Fruit fly (Drosophila melanogaster) whole organism, larva: ENCODE data around the gene CG32413.

Source experiments
- noc ChIP-seq: fragments of 200-800 bp; sonication (Bioruptor generic); optimal IDR thresholded peaks from 3 replicates; lab custom pipeline; 2019; ENCODE audit warnings: missing biosample characterization, mild to moderate bottlenecking, missing genetic modification characterization, moderate library complexity

Gene CG32413

DNA sequence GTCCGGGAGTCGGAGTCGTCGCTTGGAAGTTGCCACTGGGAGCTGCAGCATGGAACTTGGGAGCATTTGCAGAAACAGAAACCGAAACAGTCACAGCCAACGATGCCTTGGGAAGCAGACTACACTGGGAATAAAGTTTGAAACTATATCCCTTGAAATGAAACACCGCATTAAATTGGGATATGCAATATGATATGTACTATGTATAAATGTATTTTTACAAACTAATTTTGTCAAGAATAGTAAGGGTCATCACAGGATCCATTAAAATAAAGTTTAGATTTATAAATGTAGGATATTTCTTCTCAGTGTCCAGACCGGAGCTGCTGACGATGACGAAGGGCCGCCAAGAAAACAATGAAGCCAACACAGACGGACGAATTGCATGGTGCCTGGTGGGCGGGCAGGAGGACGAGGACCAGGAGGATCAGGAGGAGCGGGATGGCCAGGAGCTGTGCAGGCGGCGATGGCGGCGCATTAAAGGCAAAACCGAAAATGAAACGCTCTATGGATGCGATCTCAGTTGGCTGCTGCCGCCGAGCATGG lies 39.9 kb downstream of the CG32413 start:
- TF ChIP-seq noc (tag; lab: Kevin White, UChicago): no peak

DNA sequence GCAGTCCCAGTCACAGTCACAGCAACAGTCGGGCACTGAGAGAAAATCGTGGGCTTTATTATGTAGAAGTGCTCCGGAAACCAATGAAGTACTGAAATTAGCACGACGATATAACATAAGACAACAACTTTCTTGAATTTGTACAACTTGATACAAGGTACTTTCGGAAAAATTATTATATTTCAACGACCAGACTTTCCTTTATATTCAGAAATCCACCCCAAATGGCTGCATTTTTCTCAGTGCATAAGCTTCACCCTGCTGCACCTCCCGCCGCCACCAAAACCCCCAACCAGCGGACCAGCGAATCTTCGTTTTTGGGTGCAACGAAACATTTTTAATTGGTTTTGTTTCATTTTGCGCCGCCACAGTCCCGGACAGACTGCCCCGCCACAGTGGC lies 40.9 kb downstream of the CG32413 start:
- no peak for TF ChIP-seq noc (tag; lab: Kevin White, UChicago)

DNA sequence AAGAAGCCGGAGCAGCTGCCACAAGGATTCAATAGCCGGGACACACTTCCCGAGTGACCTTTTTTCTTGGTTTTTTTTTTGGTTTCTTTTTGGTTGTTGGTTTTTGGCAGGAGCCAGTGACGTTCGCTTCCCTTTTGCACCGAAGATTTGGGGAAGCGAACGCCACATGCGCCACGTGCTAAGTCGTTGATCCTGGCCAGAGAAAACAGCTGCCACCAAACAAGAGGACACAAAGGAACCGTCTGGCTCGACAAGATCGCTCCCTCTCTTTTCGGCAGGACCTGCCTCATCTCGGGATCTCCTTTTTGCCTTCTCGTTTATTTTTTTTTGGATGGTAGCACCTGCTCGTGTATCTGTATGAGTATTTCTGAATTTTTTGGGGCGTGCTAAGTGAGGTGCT lies 44.8 kb downstream of the CG32413 start:
- no peak for TF ChIP-seq noc (tag; lab: Kevin White, UChicago)

DNA sequence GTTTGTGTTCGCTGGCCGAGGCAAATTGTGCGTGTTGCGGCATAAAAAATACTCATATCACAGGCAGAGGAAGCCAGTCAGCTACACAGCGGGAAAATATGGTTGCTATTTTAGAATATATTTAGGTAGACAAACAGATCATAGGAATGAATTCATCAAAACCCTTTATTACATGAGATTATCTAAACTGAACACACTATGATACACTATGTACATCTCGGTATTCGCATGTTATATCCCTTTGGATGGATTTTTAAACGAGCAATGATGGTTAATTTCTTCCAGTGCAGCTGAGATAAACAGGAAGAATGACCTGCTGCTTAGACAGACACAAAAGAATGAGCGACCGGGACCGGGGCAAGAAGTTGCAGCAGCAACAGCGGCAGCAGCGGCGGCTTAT lies 46.9 kb downstream of the CG32413 start:
- no peak for TF ChIP-seq noc (tag; lab: Kevin White, UChicago)

DNA sequence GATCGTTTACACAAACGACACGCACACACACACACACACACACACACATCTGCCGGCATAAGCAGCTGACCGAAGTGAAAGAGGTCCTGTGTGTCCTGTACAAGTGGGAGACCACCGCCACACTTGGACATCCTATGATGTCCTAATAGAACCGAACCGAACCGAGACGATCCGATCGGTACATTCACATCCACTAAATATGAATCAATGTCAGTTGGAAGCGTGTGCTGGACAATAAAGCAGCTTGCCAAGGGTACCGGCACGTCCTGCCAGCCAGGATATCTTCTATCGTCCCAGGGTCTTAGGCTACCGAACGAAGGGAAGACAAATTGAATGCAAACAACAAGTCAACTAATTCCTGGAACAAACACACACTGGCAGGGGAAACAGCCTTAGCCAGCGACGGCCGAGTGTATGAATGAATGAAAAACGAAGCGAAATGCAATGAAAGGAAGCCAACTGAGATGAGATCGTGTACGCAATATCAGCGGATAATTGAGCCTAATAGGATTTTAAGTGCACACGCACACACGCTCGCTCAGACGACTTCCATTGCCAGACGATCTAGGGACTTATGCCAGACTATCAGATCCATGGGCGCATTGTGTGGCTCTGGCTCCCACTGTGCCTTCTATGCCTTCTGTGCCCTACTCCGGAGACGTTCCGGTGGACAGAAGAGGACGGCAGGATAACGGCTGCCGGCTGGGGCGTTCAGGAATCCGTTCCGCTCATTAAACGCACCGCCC lies 47.6 kb downstream of the CG32413 start:
- no peak for TF ChIP-seq noc (tag; lab: Kevin White, UChicago)

DNA sequence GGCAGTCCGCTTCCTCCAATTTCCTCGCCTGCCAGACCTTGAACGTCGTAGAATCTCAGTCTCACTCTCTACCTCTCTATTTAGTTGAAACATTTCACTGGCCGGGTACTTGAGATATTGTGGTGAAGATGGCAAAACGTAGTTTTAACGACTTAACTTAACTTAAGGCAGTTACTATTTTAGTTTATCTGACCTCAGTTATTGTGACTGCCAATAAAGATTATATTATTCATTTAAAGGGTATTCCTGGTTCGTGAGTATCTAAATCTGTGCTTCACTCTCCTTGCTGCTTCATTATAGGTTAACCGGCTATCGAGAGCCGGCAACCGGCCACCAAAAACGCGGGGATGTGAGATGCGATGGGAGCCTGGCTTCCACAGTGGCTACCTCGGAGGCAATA lies 48.8 kb downstream of the CG32413 start:
- no peak for TF ChIP-seq noc (tag; lab: Kevin White, UChicago)
